Worm (Caenorhabditis elegans) whole organism, late embryonic: ENCODE measurements around the gene F57G12.1.

ENCODE experiments used
- C38D4.7 ChIP-seq: fragments of 200-800 bp; sonication (Bioruptor generic); optimal IDR thresholded peaks from 2 replicates; lab custom pipeline; 2018; ENCODE audit warnings: mild to moderate bottlenecking, missing genetic modification characterization, moderate library complexity, missing compliant biosample characterization
- K09A11.1 ChIP-seq: sonication (generic microtip); optimal IDR thresholded peaks from 2 replicates; lab custom pipeline; 2017; ENCODE audit warnings: antibody characterized with exemption, mild to moderate bottlenecking, missing genetic modification characterization, missing compliant biosample characterization; ENCODE audit not compliant: insufficient read depth
- T23F11.4 ChIP-seq: fragments of 200-800 bp; sonication (Bioruptor generic); optimal IDR thresholded peaks from 2 replicates; lab custom pipeline; 2018; ENCODE audit warnings: mild to moderate bottlenecking, missing genetic modification characterization, missing compliant biosample characterization
- ceh-19 ChIP-seq: fragments of 200-800 bp; sonication (Bioruptor generic); optimal IDR thresholded peaks from 2 replicates; lab custom pipeline; 2018; ENCODE audit warnings: mild to moderate bottlenecking, missing genetic modification characterization, missing compliant biosample characterization
- ceh-30 ChIP-seq: fragments of 150-350 bp; optimal IDR thresholded peaks from 2 replicates; lab custom pipeline; 2014; ENCODE audit warnings: missing biosample characterization, missing genetic modification characterization
- ceh-31 ChIP-seq: sonication (generic microtip); optimal IDR thresholded peaks from 2 replicates; lab custom pipeline; 2016; ENCODE audit warnings: missing genetic modification characterization, missing compliant biosample characterization
- ceh-48 ChIP-seq: sonication (generic microtip); optimal IDR thresholded peaks from 2 replicates; lab custom pipeline; 2016; ENCODE audit warnings: missing genetic modification characterization, inconsistent platforms, missing compliant biosample characterization
- ceh-6 ChIP-seq: fragments of 200-800 bp; sonication (Bioruptor generic); optimal IDR thresholded peaks from 2 replicates; lab custom pipeline; 2018; ENCODE audit warnings: mild to moderate bottlenecking, missing genetic modification characterization, missing compliant biosample characterization
- che-1 ChIP-seq: sonication (generic microtip); optimal IDR thresholded peaks from 2 replicates; lab custom pipeline; 2016; ENCODE audit warnings: mild to moderate bottlenecking, missing genetic modification characterization, missing compliant biosample characterization
- dmd-4 ChIP-seq: sonication (generic microtip); optimal IDR thresholded peaks from 2 replicates; lab custom pipeline; 2016; ENCODE audit warnings: borderline replicate concordance, missing genetic modification characterization, missing compliant biosample characterization
- eyg-1 ChIP-seq: sonication (generic microtip); optimal IDR thresholded peaks from 2 replicates; lab custom pipeline; 2016; ENCODE audit warnings: missing genotype, missing genetic modification characterization, missing compliant biosample characterization
- fax-1 ChIP-seq: sonication (generic microtip); optimal IDR thresholded peaks from 2 replicates; lab custom pipeline; 2016; ENCODE audit warnings: missing genotype, missing genetic modification characterization, missing compliant biosample characterization
- fkh-6 ChIP-seq: sonication (generic microtip); optimal IDR thresholded peaks from 2 replicates; lab custom pipeline; 2016; ENCODE audit warnings: missing genetic modification characterization, missing compliant biosample characterization
- hlh-15 ChIP-seq: sonication (generic microtip); optimal IDR thresholded peaks from 2 replicates; lab custom pipeline; 2016; ENCODE audit warnings: missing genetic modification characterization, missing compliant biosample characterization
- hlh-6 ChIP-seq: sonication (generic microtip); optimal IDR thresholded peaks from 2 replicates; lab custom pipeline; 2016; ENCODE audit warnings: missing genotype, missing genetic modification characterization, missing compliant biosample characterization
- lim-6 ChIP-seq: sonication (generic microtip); optimal IDR thresholded peaks from 2 replicates; lab custom pipeline; 2016; ENCODE audit warnings: missing genetic modification characterization, missing compliant biosample characterization
- mec-3 ChIP-seq: sonication (generic microtip); optimal IDR thresholded peaks from 2 replicates; lab custom pipeline; 2016; ENCODE audit warnings: borderline replicate concordance, missing genetic modification characterization, missing compliant biosample characterization
- nfya-1 ChIP-seq: sonication (generic microtip); optimal IDR thresholded peaks from 2 replicates; lab custom pipeline; 2017; ENCODE audit warnings: missing genetic modification characterization, mild to moderate bottlenecking, missing compliant biosample characterization, antibody characterized with exemption, moderate library complexity
- nhr-232 ChIP-seq: sonication (generic microtip); optimal IDR thresholded peaks from 2 replicates; lab custom pipeline; 2016; ENCODE audit warnings: missing genetic modification characterization, missing compliant biosample characterization
- npax-4 ChIP-seq: sonication (generic microtip); optimal IDR thresholded peaks from 2 replicates; lab custom pipeline; 2016; ENCODE audit warnings: missing genetic modification characterization, missing compliant biosample characterization
- pha-2 ChIP-seq: sonication (generic microtip); optimal IDR thresholded peaks from 2 replicates; lab custom pipeline; 2017; ENCODE audit warnings: mild to moderate bottlenecking, missing genetic modification characterization, missing compliant biosample characterization
- pros-1 ChIP-seq: fragments of 150-350 bp; optimal IDR thresholded peaks from 2 replicates; lab custom pipeline; 2014; ENCODE audit warnings: missing biosample characterization, missing genetic modification reagents, missing genetic modification characterization
- ref-2 ChIP-seq: sonication (generic microtip); optimal IDR thresholded peaks from 2 replicates; lab custom pipeline; 2016; ENCODE audit warnings: missing genetic modification characterization, missing compliant biosample characterization
- sdc-2 ChIP-seq: sonication (generic microtip); optimal IDR thresholded peaks from 2 replicates; lab custom pipeline; 2016; ENCODE audit warnings: missing genotype, missing genetic modification characterization, missing compliant biosample characterization
- sox-4 ChIP-seq: sonication (generic microtip); optimal IDR thresholded peaks from 2 replicates; lab custom pipeline; 2017; ENCODE audit warnings: mild to moderate bottlenecking, missing genetic modification characterization, inconsistent platforms, missing compliant biosample characterization
- tbx-2 ChIP-seq: sonication (generic microtip); optimal IDR thresholded peaks from 2 replicates; lab custom pipeline; 2016; ENCODE audit warnings: missing genetic modification characterization, missing compliant biosample characterization
- ttx-3 ChIP-seq: sonication (generic microtip); optimal IDR thresholded peaks from 2 replicates; lab custom pipeline; 2016; ENCODE audit warnings: missing genetic modification reagents, missing genetic modification characterization, missing compliant biosample characterization
- unc-3 ChIP-seq, 2 experiments: fragments of 200-800 bp in 1 of 2; sonication (Bioruptor generic) in 1 of 2; sonication (generic microtip) in 1 of 2; conservative IDR thresholded peaks in 1 of 2; optimal IDR thresholded peaks in 1 of 2; 2 replicates each; pipeline versions ENCODE4 v1.3.6 to Lab custom; 2016 to 2022; ENCODE audit warnings: missing compliant biosample characterization in 2 of 2, missing genetic modification characterization in 2 of 2, missing genetic modification reagents in 1 of 2
- unc-55 ChIP-seq: sonication (generic microtip); optimal IDR thresholded peaks from 2 replicates; lab custom pipeline; 2017; ENCODE audit warnings: missing biosample characterization, missing genetic modification reagents, missing genetic modification characterization

F57G12.1 gene

DNA sequence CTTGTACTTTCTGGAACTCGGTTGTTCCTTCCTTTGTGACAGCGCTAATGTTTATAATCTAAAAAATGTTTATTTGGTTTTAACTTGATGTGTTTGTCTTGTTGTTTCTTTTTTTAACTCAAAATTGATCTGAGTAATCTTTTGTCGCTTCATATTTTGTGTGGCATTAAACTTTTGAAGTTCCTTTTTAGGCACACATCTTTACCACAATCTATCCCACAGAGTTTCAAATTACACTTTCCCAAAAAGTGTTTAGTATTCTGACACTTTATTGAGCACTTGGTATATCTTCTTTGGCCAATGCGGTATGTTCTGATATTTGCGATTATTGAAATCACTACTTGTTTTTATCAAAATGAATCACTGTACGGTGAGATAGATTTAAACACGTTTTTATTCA is 46.2 kb downstream of the F57G12.1 start, which contains the start of gene lgc-18:
lgc-18 (plus strand) TSS at position 301 of the 400 bp plus-strand sequence.
- no peak for TF ChIP-seq unc-55 (GFP tag; lab: Kevin White, UChicago)
- no peak for TF ChIP-seq mec-3 (tag; lab: Kevin White, UChicago)
- no peak for TF ChIP-seq sox-4 (tag; lab: Kevin White, UChicago)

DNA sequence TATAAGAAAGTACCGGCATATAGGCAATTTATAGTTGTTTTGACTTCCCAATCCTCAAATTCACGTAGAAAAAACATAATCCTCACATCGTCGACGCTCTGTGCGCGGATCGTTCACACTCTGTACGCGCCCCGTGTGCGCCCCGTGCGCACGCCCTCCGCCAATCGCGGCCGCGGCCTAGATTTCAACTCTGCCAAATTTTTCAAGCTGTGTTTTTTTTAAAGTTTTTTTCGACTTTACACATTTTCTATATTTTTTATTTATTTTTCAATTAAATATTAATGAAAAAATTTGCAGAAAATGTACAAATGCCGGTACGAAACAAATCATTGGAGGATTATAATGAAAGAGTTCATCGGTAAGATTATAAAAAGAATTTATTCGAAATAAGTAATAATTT is 48.3 kb downstream of the F57G12.1 start, which contains the start of gene T01H10.11:
T01H10.11 (plus strand) TSS at position 301 of the 400 bp plus-strand sequence.
- TF ChIP-seq ceh-6 (no peak), che-1 (tag; lab: Kevin White, UChicago) (no peak), K09A11.1 (no peak), lim-6 (no peak), T23F11.4 (GFP tag; lab: Kevin White, UChicago) (no peak), nfya-1 (tag; lab: Kevin White, UChicago) (no peak), C38D4.7 (GFP tag; lab: Kevin White, UChicago) (no peak), tbx-2 (tag; lab: Kevin White, UChicago) (no peak), sox-4 (tag; lab: Kevin White, UChicago) (no peak), npax-4 (tag; lab: Kevin White, UChicago) (no peak), hlh-6 (no peak), ttx-3 (tag; lab: Kevin White, UChicago) (no peak), ref-2 (tag; lab: Kevin White, UChicago) (no peak), ceh-30 (tag; lab: Kevin White, UChicago) (no peak), nhr-232 (tag; lab: Kevin White, UChicago) (no peak), sdc-2 (tag; lab: Kevin White, UChicago) (no peak)

DNA sequence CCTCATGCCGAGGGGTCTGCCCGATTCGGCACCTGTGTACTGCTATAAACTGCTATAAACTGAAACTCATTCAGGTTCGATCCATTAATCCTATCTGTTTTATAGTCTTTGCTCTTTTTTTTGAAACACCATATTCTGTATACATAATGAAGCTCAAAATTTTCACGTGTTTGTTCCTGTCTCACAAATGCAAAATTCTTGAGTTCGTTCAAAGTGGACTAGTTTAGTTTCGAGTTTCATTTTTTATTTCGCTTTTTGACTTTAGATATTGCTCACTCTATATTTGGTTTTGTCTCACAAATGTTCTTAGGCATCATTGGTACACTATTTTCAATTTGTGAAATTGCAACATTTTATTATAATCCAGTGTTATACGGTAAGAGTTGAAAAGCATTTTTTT is 50.2 kb downstream of the F57G12.1 start, which contains the start of gene lgc-17:
lgc-17 (plus strand) TSS at position 301 of the 400 bp plus-strand sequence.
- TF ChIP-seq hlh-15 (tag; lab: Kevin White, UChicago) (no peak), T23F11.4 (GFP tag; lab: Kevin White, UChicago) (no peak), ceh-19 (no peak), nhr-232 (tag; lab: Kevin White, UChicago) (no peak), dmd-4 (tag; lab: Kevin White, UChicago) (no peak), C38D4.7 (GFP tag; lab: Kevin White, UChicago) (no peak), pha-2 (tag; lab: Kevin White, UChicago) (no peak), che-1 (tag; lab: Kevin White, UChicago) (no peak), unc-3 (GFP tag; conservative IDR thresholded peaks at IDR 0.05; lab: Robert Waterston, UW) (no peak), unc-3 (tag; optimal IDR thresholded peaks at IDR 0.05; lab: Kevin White, UChicago) (no peak), ceh-31 (tag; lab: Kevin White, UChicago) (no peak), lim-6 (no peak), fax-1 (tag; lab: Kevin White, UChicago) (no peak), fkh-6 (no peak), pros-1 (tag; lab: Kevin White, UChicago) (no peak), ceh-48 (tag; lab: Kevin White, UChicago) (no peak), eyg-1 (tag; lab: Kevin White, UChicago) (no peak)
